Fruit fly (Drosophila melanogaster): ENCODE measurements around the gene CG11977.
A peak's percentile ranks its signal among the peaks of the same experiment; 100 is the strongest.

Gene CG11977

dm6 chr3R:9013765-9014380 lies 16.4 kb downstream of the CG11977 start (continued):
- TF ChIP-seq Hsf (GFP tag; optimal IDR thresholded peaks at IDR 0.05) = peak; percentile 52
- TF ChIP-seq Dp (GFP tag; optimal IDR thresholded peaks at IDR 0.05) = peak; percentile 23
- TF ChIP-seq ham (GFP tag; IDR thresholded peaks at IDR 0.05) = no peak
- TF ChIP-seq slbo (GFP tag; IDR thresholded peaks at IDR 0.05) = peak; percentile 53; the same call in 1 of the 2 replicates
- 0 out of 2 replicates have a peak, but pooled peaks have one; percentile 42 for TF ChIP-seq Xrp1 (GFP tag; IDR thresholded peaks at IDR 0.05)
- TF ChIP-seq MBD-R2 (GFP tag; IDR thresholded peaks at IDR 0.05) = peak; percentile 57
- TF ChIP-seq Dek (tag; optimal IDR thresholded peaks at IDR 0.05) = peak; percentile 52
- TF ChIP-seq chinmo (GFP tag; IDR thresholded peaks at IDR 0.05; ENCODE audit: partially characterized antibody) = peak; percentile 46; the same call in 1 of the 4 replicates
- TF ChIP-seq CG1647 (GFP tag; optimal IDR thresholded peaks at IDR 0.05) = peak; percentile 49
- 0 out of 3 replicates have a peak, but pooled peaks have one; percentile 57 for TF ChIP-seq ken (GFP tag; IDR thresholded peaks at IDR 0.05)
- peak; percentile 38 for TF ChIP-seq bab2 (GFP tag; optimal IDR thresholded peaks at IDR 0.05)
- TF ChIP-seq CG4854 (GFP tag; optimal IDR thresholded peaks at IDR 0.05) = peak; percentile 17
- peak; percentile 35 for TF ChIP-seq CG9437 (GFP tag; optimal IDR thresholded peaks at IDR 0.05)
- peak; percentile 55 for TF ChIP-seq Myb (GFP tag; optimal IDR thresholded peaks at IDR 0.05)
- TF ChIP-seq E2f2 (GFP tag; IDR thresholded peaks at IDR 0.05) = peak; percentile 35; the same call in 1 of the 2 replicates
- peak; percentile 44 for TF ChIP-seq Camta (GFP tag; optimal IDR thresholded peaks at IDR 0.05)
- peak; percentile 45 for TF ChIP-seq Ets97D (GFP tag; optimal IDR thresholded peaks at IDR 0.05)
- TF ChIP-seq CG13123 (GFP tag; optimal IDR thresholded peaks at IDR 0.05) = peak; percentile 49
- peak; percentile 44 for TF ChIP-seq NfI (GFP tag; optimal IDR thresholded peaks at IDR 0.05)
- peak; percentile 45 for TF ChIP-seq corto (GFP tag; optimal IDR thresholded peaks at IDR 0.05)
- peak; percentile 43 for TF ChIP-seq unpg (GFP tag; optimal IDR thresholded peaks at IDR 0.05)
- TF ChIP-seq ems (GFP tag; optimal IDR thresholded peaks at IDR 0.05) = peak; percentile 46
- TF ChIP-seq nau (GFP tag; optimal IDR thresholded peaks at IDR 0.05) = no peak
- no peak for TF ChIP-seq CG8765 (GFP tag; IDR thresholded peaks at IDR 0.05)
- no peak for TF ChIP-seq ssp (GFP tag; IDR thresholded peaks at IDR 0.05)
- no peak for TF ChIP-seq CG18764 (GFP tag; optimal IDR thresholded peaks at IDR 0.05)
- TF ChIP-seq Hey (tag; optimal IDR thresholded peaks at IDR 0.05) = no peak
- peak; percentile 42 for TF ChIP-seq HLH54F (GFP tag; optimal IDR thresholded peaks at IDR 0.05)
- peak; percentile 61 to 95 for TF ChIP-seq Pdp1 (GFP tag; optimal IDR thresholded peaks at IDR 0.05)
- no peak for TF ChIP-seq al (GFP tag; IDR thresholded peaks at IDR 0.05)
- peak; percentile 25 for TF ChIP-seq CG4424 (GFP tag; optimal IDR thresholded peaks at IDR 0.05)
- no peak for TF ChIP-seq Fer2 (tag; optimal IDR thresholded peaks at IDR 0.05)
- no peak for TF ChIP-seq kah (GFP tag; optimal IDR thresholded peaks at IDR 0.05)
- peak; percentile 53 for TF ChIP-seq CG12104 (GFP tag; optimal IDR thresholded peaks at IDR 0.05)
- peak; percentile 43 for TF ChIP-seq tin (GFP tag; optimal IDR thresholded peaks at IDR 0.05)
- peak; percentile 24 for TF ChIP-seq ERR (GFP tag; optimal IDR thresholded peaks at IDR 0.05)
- TF ChIP-seq CG13775 (GFP tag; optimal IDR thresholded peaks at IDR 0.05) = peak; percentile 39
- TF ChIP-seq lbe (GFP tag; optimal IDR thresholded peaks at IDR 0.05) = peak; percentile 73
- TF ChIP-seq CG11456 (GFP tag; IDR thresholded peaks at IDR 0.05) = 0 out of 3 replicates have a peak, but pooled peaks have one; percentile 21
- TF ChIP-seq CG15601 (tag; optimal IDR thresholded peaks at IDR 0.05) = peak; percentile 28
- TF ChIP-seq her (GFP tag; optimal IDR thresholded peaks at IDR 0.05) = peak; percentile 19
- TF ChIP-seq Bgb (GFP tag; IDR thresholded peaks at IDR 0.05; ENCODE audit: partially characterized antibody) = no peak
- peak; percentile 12 for TF ChIP-seq Drgx (GFP tag; IDR thresholded peaks at IDR 0.05)
- no peak for TF ChIP-seq CG10565 (GFP tag; optimal IDR thresholded peaks at IDR 0.05)
- TF ChIP-seq MESR4 (GFP tag; optimal IDR thresholded peaks at IDR 0.05) = peak; percentile 71
- TF ChIP-seq Sry-δ (GFP tag; optimal IDR thresholded peaks at IDR 0.05) = peak; percentile 26
- TF ChIP-seq eve (GFP tag; optimal IDR thresholded peaks at IDR 0.05) = no peak
- TF ChIP-seq CG10959 (GFP tag; IDR thresholded peaks at IDR 0.05) = no peak
- TF ChIP-seq Atf6 (GFP tag; IDR thresholded peaks at IDR 0.05) = peak; percentile 39; the same call in 1 of the 2 replicates
- TF ChIP-seq CG30020 (tag; optimal IDR thresholded peaks at IDR 0.05) = peak; percentile 16
- TF ChIP-seq Sin3A (optimal IDR thresholded peaks at IDR 0.05) = peak; percentile 38
